Fruit fly (Drosophila melanogaster) whole organism, embryonic: Measurements from ENCODE around the gene CG17191.

Experiments
- Atf-2 ChIP-seq: fragments of 200-800 bp; sonication (Bioruptor generic); optimal IDR thresholded peaks from 2 replicates; lab custom pipeline; 2016; ENCODE audit warnings: missing biosample characterization, missing genetic modification characterization
- Blimp-1 ChIP-seq: fragments of 200-800 bp; sonication (Bioruptor generic); optimal IDR thresholded peaks from 3 replicates; lab custom pipeline; 2018; ENCODE audit warnings: missing biosample characterization, missing genetic modification characterization, mild to moderate bottlenecking, moderate library complexity, missing genetic modification reagents
- CG10431 ChIP-seq: fragments of 200-800 bp; sonication (Bioruptor generic); optimal IDR thresholded peaks from 3 replicates; lab custom pipeline; 2018; ENCODE audit warnings: missing biosample characterization, mild to moderate bottlenecking, missing genetic modification characterization
- CG11093 ChIP-seq: fragments of 200-800 bp; sonication (Bioruptor generic); IDR thresholded peaks from 3 replicates; pipeline ENCODE4 v1.3.6; 2022; ENCODE audit warnings: missing biosample characterization, missing genetic modification characterization
- CG11398 ChIP-seq: fragments of 200-800 bp; sonication (Bioruptor generic); optimal IDR thresholded peaks from 2 replicates; lab custom pipeline; 2016; ENCODE audit warnings: missing biosample characterization, missing genetic modification characterization
- CG11695 ChIP-seq: fragments of 200-800 bp; sonication (Bioruptor generic); IDR thresholded peaks from 3 replicates; pipeline ENCODE4 v1.3.6; 2022; ENCODE audit warnings: missing biosample characterization, missing genetic modification characterization
- CG12769 ChIP-seq: fragments of 200-800 bp; sonication (Bioruptor generic); optimal IDR thresholded peaks from 2 replicates; lab custom pipeline; 2019; ENCODE audit warnings: missing biosample characterization, mild to moderate bottlenecking, missing genetic modification characterization, moderate library complexity
- CG13775 ChIP-seq: fragments of 200-800 bp; sonication (Bioruptor generic); optimal IDR thresholded peaks from 3 replicates; lab custom pipeline; 2017; ENCODE audit warnings: missing biosample characterization, mild to moderate bottlenecking, missing genetic modification characterization
- CG15073 ChIP-seq: fragments of 200-800 bp; sonication (Bioruptor generic); optimal IDR thresholded peaks from 2 replicates; lab custom pipeline; 2016; ENCODE audit warnings: missing biosample characterization, missing genetic modification characterization
- CG16779 ChIP-seq: fragments of 200-800 bp; sonication (Bioruptor generic); IDR thresholded peaks from 2 replicates; pipeline ENCODE4 v1.3.6; 2022; ENCODE audit warnings: missing biosample characterization, missing genetic modification characterization
- CG2199 ChIP-seq: fragments of 200-800 bp; sonication (Bioruptor generic); IDR thresholded peaks from 3 replicates; pipeline ENCODE4 v1.3.6; 2022; ENCODE audit warnings: missing biosample characterization, missing genetic modification characterization
- CG2678 ChIP-seq: fragments of 200-800 bp; sonication (Bioruptor generic); optimal IDR thresholded peaks from 3 replicates; lab custom pipeline; 2019; ENCODE audit warnings: missing biosample characterization, mild to moderate bottlenecking, missing genetic modification characterization, moderate library complexity
- CG30403 ChIP-seq: fragments of 200-800 bp; sonication (Bioruptor generic); optimal IDR thresholded peaks from 3 replicates; lab custom pipeline; 2016; ENCODE audit warnings: missing biosample characterization, missing genetic modification characterization
- CG31224 ChIP-seq: fragments of 200-800 bp; sonication (Bioruptor generic); IDR thresholded peaks from 2 replicates; pipeline ENCODE4 v1.3.6; 2022; ENCODE audit warnings: missing biosample characterization, missing genetic modification characterization
- CG32772 ChIP-seq: fragments of 200-800 bp; sonication (Bioruptor generic); IDR thresholded peaks from 2 replicates; pipeline ENCODE4 v1.3.6; 2022; ENCODE audit warnings: missing biosample characterization, missing genetic modification characterization
- CG6175 ChIP-seq: fragments of 200-800 bp; sonication (Bioruptor generic); IDR thresholded peaks from 3 replicates; pipeline ENCODE4 v1.3.6; 2022; ENCODE audit warnings: missing biosample characterization, missing genetic modification characterization
- CG8089 ChIP-seq: fragments of 200-800 bp; sonication (Bioruptor generic); optimal IDR thresholded peaks from 3 replicates; lab custom pipeline; 2016; ENCODE audit warnings: missing biosample characterization, missing genetic modification characterization
- CG8944 ChIP-seq: fragments of 200-800 bp; sonication (Bioruptor generic); optimal IDR thresholded peaks from 3 replicates; lab custom pipeline; 2016; ENCODE audit warnings: missing biosample characterization, missing genetic modification characterization
- CG9215 ChIP-seq: fragments of 200-800 bp; sonication (Bioruptor generic); IDR thresholded peaks from 2 replicates; pipeline ENCODE4 v1.3.6; 2022; ENCODE audit warnings: missing biosample characterization, missing genetic modification characterization
- CG9437 ChIP-seq: fragments of 200-800 bp; sonication (Bioruptor generic); optimal IDR thresholded peaks from 2 replicates; lab custom pipeline; 2018; ENCODE audit warnings: missing biosample characterization, mild to moderate bottlenecking, missing genetic modification characterization
- D19A ChIP-seq: fragments of 200-800 bp; optimal IDR thresholded peaks from 3 replicates; lab custom pipeline; 2019; ENCODE audit warnings: missing biosample characterization, mild to moderate bottlenecking, missing genetic modification characterization, moderate library complexity
- Dad ChIP-seq: fragments of 200-800 bp; sonication (Bioruptor generic); optimal IDR thresholded peaks from 3 replicates; lab custom pipeline; 2016; ENCODE audit warnings: missing biosample characterization, missing genetic modification characterization
- Doc2 ChIP-seq: fragments of 200-800 bp; sonication (Bioruptor generic); IDR thresholded peaks from 2 replicates; pipeline ENCODE4 v1.3.6; 2022; ENCODE audit warnings: missing biosample characterization, missing genetic modification characterization
- Dref ChIP-seq: fragments of 200-800 bp; sonication (Bioruptor generic); IDR thresholded peaks from 2 replicates; pipeline ENCODE4 v1.3.6; 2022; ENCODE audit warnings: missing biosample characterization, missing genetic modification characterization
- E2f1 ChIP-seq: fragments of 200-800 bp; sonication (Bioruptor generic); IDR thresholded peaks from 2 replicates; pipeline ENCODE4 v1.3.6; 2022; ENCODE audit warnings: missing biosample characterization, missing genetic modification characterization
- Eip74EF ChIP-seq, 2 experiments: fragments of 200-800 bp in 1 of 2; fragments of >200 bp in 1 of 2; sonication (Bioruptor generic) in 1 of 2; optimal IDR thresholded peaks; 2 replicates each; lab custom pipeline; 2017 to 2019; ENCODE audit warnings: missing biosample characterization in 2 of 2, missing genetic modification characterization in 2 of 2, mild to moderate bottlenecking in 1 of 2, moderate library complexity in 1 of 2
- Fer2 ChIP-seq: fragments of 200-800 bp; sonication (Bioruptor generic); optimal IDR thresholded peaks from 2 replicates; lab custom pipeline; 2018; ENCODE audit warnings: missing biosample characterization, mild to moderate bottlenecking, missing genetic modification characterization, moderate library complexity
- Fer3 ChIP-seq: fragments of 200-800 bp; sonication (Bioruptor generic); optimal IDR thresholded peaks from 2 replicates; lab custom pipeline; 2018; ENCODE audit warnings: missing biosample characterization, mild to moderate bottlenecking, missing genetic modification characterization, moderate library complexity
- Med ChIP-seq: fragments of 200-800 bp; sonication (Bioruptor generic); peaks from one replicate; lab custom pipeline; 2016; ENCODE audit warnings: missing biosample characterization, missing genetic modification characterization, mild to moderate bottlenecking, inconsistent platforms, moderate library complexity
- NC2β ChIP-seq: fragments of 200-800 bp; sonication (Bioruptor generic); optimal IDR thresholded peaks from 2 replicates; lab custom pipeline; 2016; ENCODE audit warnings: missing biosample characterization, missing genetic modification characterization
- Pdp1 ChIP-seq, 2 experiments: fragments of 200-800 bp; sonication (Bioruptor generic); optimal IDR thresholded peaks; 3 replicates each; lab custom pipeline; 2016; ENCODE audit warnings: missing biosample characterization in 2 of 2, missing genetic modification characterization in 2 of 2, mild to moderate bottlenecking in 1 of 2, moderate library complexity in 1 of 2
- Taf1 ChIP-seq: fragments of 200-800 bp; sonication (Bioruptor generic); IDR thresholded peaks from 2 replicates; pipeline ENCODE4 v1.3.6; 2022; ENCODE audit warnings: missing biosample characterization, missing genetic modification characterization
- amos ChIP-seq: fragments of 200-800 bp; sonication (Bioruptor generic); IDR thresholded peaks from 2 replicates; pipeline ENCODE4 v1.3.6; 2022; ENCODE audit warnings: missing biosample characterization, missing genetic modification characterization; ENCODE audit not compliant: partially characterized antibody
- ash1 ChIP-seq: fragments of 200-800 bp; sonication (Bioruptor generic); optimal IDR thresholded peaks from 2 replicates; lab custom pipeline; 2018; ENCODE audit warnings: missing biosample characterization, mild to moderate bottlenecking, missing genetic modification characterization
- br ChIP-seq: fragments of >200 bp; optimal IDR thresholded peaks from 2 replicates; lab custom pipeline; 2017
- dm ChIP-seq: fragments of 200-800 bp; sonication (Bioruptor generic); optimal IDR thresholded peaks from 3 replicates; lab custom pipeline; 2016; ENCODE audit warnings: missing biosample characterization, missing genetic modification characterization
- esg ChIP-seq: fragments of 200-800 bp; sonication (Bioruptor generic); conservative IDR thresholded peaks from 2 replicates; pipeline ENCODE4 v1.3.6; 2022; ENCODE audit warnings: missing biosample characterization, missing genetic modification characterization
- gem ChIP-seq: fragments of 200-800 bp; sonication (Bioruptor generic); optimal IDR thresholded peaks from 2 replicates; lab custom pipeline; 2019; ENCODE audit warnings: missing biosample characterization, mild to moderate bottlenecking, missing genetic modification characterization, moderate library complexity
- gsb ChIP-seq: fragments of 200-800 bp; sonication (Bioruptor generic); IDR thresholded peaks from 2 replicates; pipeline ENCODE4 v1.3.6; 2022; ENCODE audit warnings: missing biosample characterization, missing genetic modification characterization
- lab ChIP-seq: fragments of 200-800 bp; sonication (Bioruptor generic); optimal IDR thresholded peaks from 3 replicates; lab custom pipeline; 2017; ENCODE audit warnings: missing biosample characterization, missing genetic modification characterization, mild to moderate bottlenecking, moderate library complexity, missing genetic modification reagents
- nom ChIP-seq: fragments of 200-800 bp; sonication (Bioruptor generic); optimal IDR thresholded peaks from 2 replicates; lab custom pipeline; 2017; ENCODE audit warnings: missing biosample characterization, missing genetic modification characterization, mild to moderate bottlenecking, moderate library complexity, missing genetic modification reagents
- pb ChIP-seq: fragments of 200-800 bp; sonication (Bioruptor generic); optimal IDR thresholded peaks from 3 replicates; lab custom pipeline; 2016; ENCODE audit warnings: missing biosample characterization, missing genetic modification characterization
- prd ChIP-seq, 3 experiments: fragments of >200 bp in 2 of 3; fragments of 200-800 bp in 1 of 3; sonication (Bioruptor generic) in 1 of 3; optimal IDR thresholded peaks in 2 of 3; IDR thresholded peaks in 1 of 3; 2 replicates in 2 of 3; 3 replicates in 1 of 3; pipeline versions ENCODE4 v1.3.6 to Lab custom; 2017 to 2022; ENCODE audit warnings: missing biosample characterization in 1 of 3, missing genetic modification characterization in 1 of 3
- ranshi ChIP-seq: fragments of 200-800 bp; sonication (Bioruptor generic); IDR thresholded peaks from 2 replicates; pipeline ENCODE4 v1.3.6; 2022; ENCODE audit warnings: missing biosample characterization, missing genetic modification characterization
- rib ChIP-seq: fragments of 200-800 bp; sonication (Bioruptor generic); IDR thresholded peaks from 2 replicates; pipeline ENCODE4 v1.3.6; 2022; ENCODE audit warnings: missing biosample characterization, missing genetic modification characterization
- row ChIP-seq: fragments of 200-800 bp; sonication (Bioruptor generic); IDR thresholded peaks from 3 replicates; pipeline ENCODE4 v1.3.6; 2022; ENCODE audit warnings: missing biosample characterization, missing genetic modification characterization
- sqz ChIP-seq: fragments of 200-800 bp; sonication (Bioruptor generic); optimal IDR thresholded peaks from 3 replicates; lab custom pipeline; 2018; ENCODE audit warnings: missing biosample characterization, mild to moderate bottlenecking, missing genetic modification characterization
- tna ChIP-seq: fragments of 200-800 bp; sonication (Bioruptor generic); IDR thresholded peaks from 2 replicates; pipeline ENCODE4 v1.3.6; 2022; ENCODE audit warnings: missing biosample characterization, missing genetic modification characterization; ENCODE audit not compliant: partially characterized antibody
- tup ChIP-seq: fragments of 200-800 bp; sonication (Bioruptor generic); optimal IDR thresholded peaks from 2 replicates; lab custom pipeline; 2016; ENCODE audit warnings: missing biosample characterization, mild to moderate bottlenecking, missing genetic modification characterization, moderate library complexity

Gene CG17191

DNA sequence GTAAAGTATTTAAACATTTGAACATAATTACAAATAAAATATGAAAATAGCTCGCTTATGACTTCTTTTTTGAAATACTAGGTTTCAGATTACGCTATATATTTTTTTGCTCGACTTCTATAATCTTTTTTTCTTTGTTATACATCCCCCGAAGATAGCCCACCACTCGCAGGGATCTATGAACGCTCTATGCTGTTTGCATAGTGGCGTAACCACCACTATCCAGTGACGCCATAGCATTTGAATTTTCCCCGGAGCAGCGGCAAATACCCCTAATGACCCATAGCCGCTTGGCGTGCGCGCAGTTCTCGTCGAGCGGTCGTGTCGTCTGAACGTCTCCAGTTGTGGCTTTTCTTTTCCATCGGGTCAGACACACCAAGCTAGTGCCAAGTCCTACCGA is 41.3 kb downstream of the CG17191 start, which contains the start of the genes CG14253 and CG46313 (continued):
- TF ChIP-seq CG12769 (tag; lab: Kevin White, UChicago) (no peak), Doc2 (GFP tag; lab: Robert Waterston, UW) (no peak), Fer2 (tag; lab: Kevin White, UChicago) (no peak), dm (GFP tag; lab: Kevin White, UChicago) (no peak), CG30403 (GFP tag; lab: Kevin White, UChicago) (no peak), CG8089 (no peak), gem (tag; lab: Kevin White, UChicago) (no peak), row (peak; percentile 26; the same call in 1 of the 3 replicates), CG11093 (GFP tag; lab: Robert Waterston, UW) (no peak), ash1 (GFP tag; lab: Kevin White, UChicago) (no peak), Dad (no peak)
- TF ChIP-seq, all 482 proteins: peak for 10

dm6 chr3R:26969743-26970142 is 49.8 kb downstream of the CG17191 start:
- TF ChIP-seq br (lab: Kevin White, UChicago) = no peak
- no peak for TF ChIP-seq nom
- TF ChIP-seq esg (GFP tag; lab: Robert Waterston, UW) = no peak
- TF ChIP-seq CG31224 = 0 out of 2 replicates have a peak, but pooled peaks have one; percentile 5
- TF ChIP-seq tna (GFP tag; lab: Robert Waterston, UW) = no peak
- no peak for TF ChIP-seq Med (GFP tag; lab: Kevin White, UChicago)
- TF ChIP-seq Fer3 (tag; lab: Kevin White, UChicago) = peak; percentile 1
- no peak for TF ChIP-seq CG6175 (GFP tag; lab: Robert Waterston, UW)
- no peak for TF ChIP-seq Taf1 (GFP tag; lab: Robert Waterston, UW)
- peak; percentile 69; the same call in 2 of the 3 replicates for TF ChIP-seq row
- no peak for TF ChIP-seq CG8944
- TF ChIP-seq CG2199 (GFP tag; lab: Robert Waterston, UW) = no peak
- TF ChIP-seq CG13775 = no peak
- no peak for TF ChIP-seq sqz
- no peak for TF ChIP-seq CG9215 (GFP tag; lab: Robert Waterston, UW)
- no peak for TF ChIP-seq rib (GFP tag; lab: Robert Waterston, UW)
- no peak for TF ChIP-seq prd (optimal IDR thresholded peaks at IDR 0.05; lab: Kevin White, UChicago)
- TF ChIP-seq prd (GFP tag; IDR thresholded peaks at IDR 0.05; lab: Robert Waterston, UW) = no peak
- TF ChIP-seq pb = no peak
- TF ChIP-seq NC2β = no peak
- TF ChIP-seq lab (GFP tag; lab: Kevin White, UChicago) = peak; percentile 30
- no peak for TF ChIP-seq CG16779 (GFP tag; lab: Robert Waterston, UW)
- no peak for TF ChIP-seq CG32772 (GFP tag; lab: Robert Waterston, UW)
- no peak for TF ChIP-seq CG10431 (GFP tag; lab: Kevin White, UChicago)
- 0 out of 2 replicates have a peak, but pooled peaks have one; percentile 17 for TF ChIP-seq E2f1 (GFP tag; lab: Robert Waterston, UW)
- no peak for TF ChIP-seq ranshi (GFP tag; lab: Robert Waterston, UW)
- TF ChIP-seq Eip74EF (GFP tag; optimal IDR thresholded peaks at IDR 0.05; lab: Kevin White, UChicago) = no peak
- no peak for TF ChIP-seq Dref (GFP tag; lab: Robert Waterston, UW)
- no peak for TF ChIP-seq CG12769 (tag; lab: Kevin White, UChicago)
- peak; percentile 79 for TF ChIP-seq D19A
- TF ChIP-seq amos (GFP tag; lab: Robert Waterston, UW) = no peak
- TF ChIP-seq tup (GFP tag; lab: Kevin White, UChicago) = no peak
- TF ChIP-seq CG15073 (GFP tag; lab: Kevin White, UChicago) = no peak
- TF ChIP-seq Atf-2 (GFP tag; lab: Kevin White, UChicago) = no peak
- TF ChIP-seq CG9437 (GFP tag; lab: Kevin White, UChicago) = no peak
- TF ChIP-seq Pdp1 (GFP tag; optimal IDR thresholded peaks at IDR 0.05; lab: Kevin White, UChicago) = no peak
- TF ChIP-seq CG11695 (GFP tag; lab: Robert Waterston, UW) = 0 out of 3 replicates have a peak, but pooled peaks have one; percentile 38
- TF ChIP-seq gsb (GFP tag; lab: Robert Waterston, UW) = no peak
- TF ChIP-seq CG2678 (tag; lab: Kevin White, UChicago) = peak; percentile 47
- no peak for TF ChIP-seq Blimp-1
- no peak for TF ChIP-seq CG11398 (GFP tag; lab: Kevin White, UChicago)
